Fruit fly (Drosophila melanogaster): ENCODE results near the gene Mp.

Gene Mp

dm6 chr3L:6999993-7000392 lies 1.4 kb downstream of the Mp start (continued):
- TF ChIP-seq Kr (GFP tag; optimal IDR thresholded peaks at IDR 0.05), result no peak
- no peak for TF ChIP-seq nau (GFP tag; optimal IDR thresholded peaks at IDR 0.05)
- TF ChIP-seq CG9609 (GFP tag; optimal IDR thresholded peaks at IDR 0.05), result no peak
- no peak for TF ChIP-seq CG9876 (GFP tag; optimal IDR thresholded peaks at IDR 0.05)
- no peak for TF ChIP-seq CG6175 (GFP tag; IDR thresholded peaks at IDR 0.05)
- TF ChIP-seq CG6683 (GFP tag; optimal IDR thresholded peaks at IDR 0.05), result no peak
- TF ChIP-seq disco-r (GFP tag; optimal IDR thresholded peaks at IDR 0.05), result no peak
- TF ChIP-seq Asciz (GFP tag; optimal IDR thresholded peaks at IDR 0.05), result peak; percentile 20
- TF ChIP-seq sens (GFP tag), result peak; percentile 54
- TF ChIP-seq ewg (GFP tag; optimal IDR thresholded peaks at IDR 0.05), result no peak
- no peak for TF ChIP-seq sisA (GFP tag; IDR thresholded peaks at IDR 0.05)
- TF ChIP-seq CG11723 (GFP tag; optimal IDR thresholded peaks at IDR 0.05), result no peak
- peak; percentile 24 for TF ChIP-seq CG15269 (tag; optimal IDR thresholded peaks at IDR 0.05)
- no peak for TF ChIP-seq BtbVII (GFP tag; optimal IDR thresholded peaks at IDR 0.05)
- no peak for TF ChIP-seq en (GFP tag; optimal IDR thresholded peaks at IDR 0.05)
- TF ChIP-seq twi (tag; optimal IDR thresholded peaks at IDR 0.05), result no peak
- TF ChIP-seq CG13296 (GFP tag; optimal IDR thresholded peaks at IDR 0.05), result peak; percentile 14
- TF ChIP-seq Awh (GFP tag; IDR thresholded peaks at IDR 0.05), result 0 out of 2 replicates have a peak, but pooled peaks have one; percentile 26
- peak; percentile 22 for TF ChIP-seq gem (tag; optimal IDR thresholded peaks at IDR 0.05)
- TF ChIP-seq CG12391 (tag; optimal IDR thresholded peaks at IDR 0.05), result no peak
- TF ChIP-seq dysf (GFP tag; IDR thresholded peaks at IDR 0.05), result no peak
- TF ChIP-seq CG8944 (GFP tag; optimal IDR thresholded peaks at IDR 0.05), result no peak
- no peak for TF ChIP-seq Optix (GFP tag; IDR thresholded peaks at IDR 0.05)
- TF ChIP-seq nerfin-2 (GFP tag; IDR thresholded peaks at IDR 0.05; ENCODE audit: partially characterized antibody), result no peak
- TF ChIP-seq Ets97D (GFP tag; optimal IDR thresholded peaks at IDR 0.05), result no peak
- TF ChIP-seq prd (optimal IDR thresholded peaks at IDR 0.05), result no peak
- TF ChIP-seq prd (GFP tag; IDR thresholded peaks at IDR 0.05), result no peak
- TF ChIP-seq CG4820 (GFP tag; optimal IDR thresholded peaks at IDR 0.05), result no peak
- no peak for TF ChIP-seq CG10267 (tag; optimal IDR thresholded peaks at IDR 0.05)
- no peak for TF ChIP-seq Oli (tag; optimal IDR thresholded peaks at IDR 0.05)
- no peak for TF ChIP-seq inv (GFP tag; IDR thresholded peaks at IDR 0.05; ENCODE audit: partially characterized antibody)
- TF ChIP-seq her (GFP tag; optimal IDR thresholded peaks at IDR 0.05), result no peak
- no peak for TF ChIP-seq da (GFP tag; optimal IDR thresholded peaks at IDR 0.05)
- TF ChIP-seq CG30020 (tag; optimal IDR thresholded peaks at IDR 0.05), result no peak
- no peak for TF ChIP-seq CG12155 (GFP tag; optimal IDR thresholded peaks at IDR 0.05)
- no peak for TF ChIP-seq CG8290 (GFP tag; optimal IDR thresholded peaks at IDR 0.05)
- peak in 1 of 2 experiments; percentile 3 for TF ChIP-seq CG8290 (tag; optimal IDR thresholded peaks at IDR 0.05)
- TF ChIP-seq CG2678 (tag; optimal IDR thresholded peaks at IDR 0.05), result peak; percentile 45
- no peak for TF ChIP-seq jigr1 (GFP tag; IDR thresholded peaks at IDR 0.05)
- TF ChIP-seq CG10366 (GFP tag; IDR thresholded peaks at IDR 0.05), result no peak
- TF ChIP-seq gcm2 (GFP tag; optimal IDR thresholded peaks at IDR 0.05), result no peak
- no peak for TF ChIP-seq C15 (GFP tag; IDR thresholded peaks at IDR 0.05)
- no peak for TF ChIP-seq pb (GFP tag; optimal IDR thresholded peaks at IDR 0.05)
- TF ChIP-seq lab (GFP tag; optimal IDR thresholded peaks at IDR 0.05), result peak; percentile 38
- no peak for TF ChIP-seq D19B (GFP tag; optimal IDR thresholded peaks at IDR 0.05)
- no peak for TF ChIP-seq row (GFP tag; IDR thresholded peaks at IDR 0.05)
- TF ChIP-seq pros (GFP tag; optimal IDR thresholded peaks at IDR 0.05), result no peak
- no peak for TF ChIP-seq Dll (GFP tag; IDR thresholded peaks at IDR 0.05; ENCODE audit: partially characterized antibody)
- TF ChIP-seq grau (tag; optimal IDR thresholded peaks at IDR 0.05), result no peak
- TF ChIP-seq Hr78 (GFP tag; optimal IDR thresholded peaks at IDR 0.05), result no peak
- no peak for TF ChIP-seq bab2 (GFP tag; optimal IDR thresholded peaks at IDR 0.05)
- TF ChIP-seq B-H1 (GFP tag; IDR thresholded peaks at IDR 0.05), result no peak
